Worm (Caenorhabditis elegans): ENCODE results near the gene pkc-1.
A peak's percentile ranks its signal among the peaks of the same experiment; 100 is the strongest.

Gene pkc-1

ce11 chrV:12047735-12048134, 15.8 kb upstream of the pkc-1 start:
- TF ChIP-seq mab-5 (tag; optimal IDR thresholded peaks at IDR 0.05) (no peak), snpc-4 (tag; optimal IDR thresholded peaks at IDR 0.05) (peak; percentile 57), unc-62 (GFP tag; optimal IDR thresholded peaks at IDR 0.05) (no peak)

- TF ChIP-seq lsy-2 (tag; optimal IDR thresholded peaks at IDR 0.05) (no peak), sem-4 (tag; optimal IDR thresholded peaks at IDR 0.05) (no peak), egl-27 (tag; optimal IDR thresholded peaks at IDR 0.05) (no peak), dmd-4 (tag; optimal IDR thresholded peaks at IDR 0.05) (no peak), unc-55 (GFP tag; optimal IDR thresholded peaks at IDR 0.05) (no peak), ZK546.5 (tag; optimal IDR thresholded peaks at IDR 0.05) (no peak), mdl-1 (tag; optimal IDR thresholded peaks at IDR 0.05) (no peak), unc-62 (GFP tag; optimal IDR thresholded peaks at IDR 0.05) (no peak), nhr-6 (tag; optimal IDR thresholded peaks at IDR 0.05) (no peak), nhr-12 (tag; optimal IDR thresholded peaks at IDR 0.05) (no peak)
These were observed 13.2 kb upstream of the pkc-1 start, which contains the start of gene F10C2.5 for ce11 chrV:12045132-12045531. F10C2.5 (plus strand) TSS chrV:12045432.

- peak; percentile 67 for TF ChIP-seq C34F6.9 (tag; optimal IDR thresholded peaks at IDR 0.05)
- TF ChIP-seq gmeb-1 (tag; optimal IDR thresholded peaks at IDR 0.05): peak; percentile 90
- TF ChIP-seq nhr-129 (tag; optimal IDR thresholded peaks at IDR 0.05): peak; percentile 48
- no peak for TF ChIP-seq mbf-1 (tag; optimal IDR thresholded peaks at IDR 0.05)
- TF ChIP-seq elt-3 (tag; optimal IDR thresholded peaks at IDR 0.05): no peak
- TF ChIP-seq lin-39 (tag; optimal IDR thresholded peaks at IDR 0.05): no peak
- TF ChIP-seq unc-55 (GFP tag; optimal IDR thresholded peaks at IDR 0.05): peak; percentile 79
- TF ChIP-seq nhr-23 (tag; optimal IDR thresholded peaks at IDR 0.05): no peak
- no peak for TF ChIP-seq ceh-82 (tag; optimal IDR thresholded peaks at IDR 0.05)
- no peak for TF ChIP-seq nhr-25 (tag; optimal IDR thresholded peaks at IDR 0.05)
- no peak for TF ChIP-seq nhr-21 (tag; optimal IDR thresholded peaks at IDR 0.05)
- TF ChIP-seq ZK546.5 (tag; optimal IDR thresholded peaks at IDR 0.05): no peak
- TF ChIP-seq Y55F3AM.14 (GFP tag; optimal IDR thresholded peaks at IDR 0.05): no peak
- no peak for TF ChIP-seq nhr-6 (tag; optimal IDR thresholded peaks at IDR 0.05)
- TF ChIP-seq sma-3 (GFP tag; optimal IDR thresholded peaks at IDR 0.05): peak; percentile 66
- TF ChIP-seq blmp-1 (tag; optimal IDR thresholded peaks at IDR 0.05; ENCODE audit: insufficient read depth): no peak
- no peak for TF ChIP-seq lsy-2 (tag; optimal IDR thresholded peaks at IDR 0.05)
- TF ChIP-seq ama-1 (optimal IDR thresholded peaks at IDR 0.05): no peak
- no peak for TF ChIP-seq sem-4 (tag; optimal IDR thresholded peaks at IDR 0.05)
- no peak for TF ChIP-seq elt-1 (tag; optimal IDR thresholded peaks at IDR 0.05)
- no peak for TF ChIP-seq nhr-12 (tag; optimal IDR thresholded peaks at IDR 0.05)
- no peak for TF ChIP-seq mdl-1 (tag; optimal IDR thresholded peaks at IDR 0.05)
- TF ChIP-seq snpc-4 (tag; optimal IDR thresholded peaks at IDR 0.05): no peak
- TF ChIP-seq ztf-4 (tag; optimal IDR thresholded peaks at IDR 0.05): no peak
- TF ChIP-seq zag-1 (tag; optimal IDR thresholded peaks at IDR 0.05): no peak
- TF ChIP-seq F13H6.1 (tag; optimal IDR thresholded peaks at IDR 0.05): no peak
- TF ChIP-seq nhr-11 (tag; optimal IDR thresholded peaks at IDR 0.05): no peak
- peak; percentile 45 for TF ChIP-seq lin-13 (GFP tag; optimal IDR thresholded peaks at IDR 0.05)
- peak; percentile 41 for TF ChIP-seq crh-2 (tag; optimal IDR thresholded peaks at IDR 0.05)
- TF ChIP-seq dmd-4 (tag; optimal IDR thresholded peaks at IDR 0.05): no peak
- TF ChIP-seq nhr-237 (tag; optimal IDR thresholded peaks at IDR 0.05): no peak
- no peak for TF ChIP-seq nhr-10 (tag; optimal IDR thresholded peaks at IDR 0.05)
- no peak for TF ChIP-seq skn-1 (tag; optimal IDR thresholded peaks at IDR 0.05)
- TF ChIP-seq egl-27 (tag; optimal IDR thresholded peaks at IDR 0.05): no peak
- TF ChIP-seq ztf-1 (GFP tag; conservative IDR thresholded peaks at IDR 0.05): no peak
- no peak for TF ChIP-seq mab-5 (tag; optimal IDR thresholded peaks at IDR 0.05)
- no peak for TF ChIP-seq lin-11 (tag; optimal IDR thresholded peaks at IDR 0.05)
- no peak for TF ChIP-seq unc-62 (GFP tag; optimal IDR thresholded peaks at IDR 0.05)
- no peak for TF ChIP-seq fos-1 (tag; optimal IDR thresholded peaks at IDR 0.05)
These were observed 9.1 kb upstream of the pkc-1 start, which contains the start of the genes kup-1 and F10C2.4 for ce11 chrV:12040823-12041606. kup-1 (minus strand) TSS chrV:12040873. F10C2.4 (plus strand) TSS chrV:12041556.

Data from whole organism, L2 larva.